Fruit fly (Drosophila melanogaster) whole organism, embryonic: ENCODE data around the gene CG9992.

ENCODE experiments used
- CG10274 ChIP-seq: fragments of 200-800 bp; sonication (Bioruptor generic); optimal IDR thresholded peaks from 3 replicates; lab custom pipeline; 2017; ENCODE audit warnings: missing biosample characterization, mild to moderate bottlenecking, missing genetic modification characterization
- CG10959 ChIP-seq: fragments of 200-800 bp; sonication (Bioruptor generic); IDR thresholded peaks from 2 replicates; pipeline ENCODE4 v1.3.6; 2022; ENCODE audit warnings: missing biosample characterization, missing genetic modification characterization
- CG11456 ChIP-seq: fragments of 200-800 bp; sonication (Bioruptor generic); IDR thresholded peaks from 3 replicates; pipeline ENCODE4 v1.3.6; 2022; ENCODE audit warnings: missing biosample characterization, missing genetic modification characterization
- CG13123 ChIP-seq: fragments of 200-800 bp; sonication (Bioruptor generic); optimal IDR thresholded peaks from 2 replicates; lab custom pipeline; 2016; ENCODE audit warnings: missing biosample characterization, missing genetic modification characterization
- CG13775 ChIP-seq: fragments of 200-800 bp; sonication (Bioruptor generic); optimal IDR thresholded peaks from 3 replicates; lab custom pipeline; 2017; ENCODE audit warnings: missing biosample characterization, mild to moderate bottlenecking, missing genetic modification characterization
- CG14014 ChIP-seq: fragments of 200-800 bp; sonication (Bioruptor generic); IDR thresholded peaks from 2 replicates; pipeline ENCODE4 v1.3.6; 2022; ENCODE audit warnings: missing biosample characterization, missing genetic modification characterization
- CG1603 ChIP-seq: fragments of 200-800 bp; sonication (Bioruptor generic); optimal IDR thresholded peaks from 2 replicates; lab custom pipeline; 2019; ENCODE audit warnings: missing biosample characterization, mild to moderate bottlenecking, missing genetic modification characterization, moderate library complexity
- CG1647 ChIP-seq: fragments of 200-800 bp; sonication (Bioruptor generic); optimal IDR thresholded peaks from 3 replicates; lab custom pipeline; 2016; ENCODE audit warnings: missing biosample characterization, missing genetic modification characterization
- CG18011 ChIP-seq: fragments of 200-800 bp; sonication (Bioruptor generic); optimal IDR thresholded peaks from 2 replicates; lab custom pipeline; 2017; ENCODE audit warnings: missing biosample characterization, missing genetic modification characterization, mild to moderate bottlenecking, moderate library complexity, missing genotype
- CG18262 ChIP-seq: fragments of 200-800 bp; optimal IDR thresholded peaks from 3 replicates; lab custom pipeline; 2019; ENCODE audit warnings: missing biosample characterization, mild to moderate bottlenecking, missing genetic modification characterization, moderate library complexity
- CG18599 ChIP-seq: fragments of 200-800 bp; sonication (Bioruptor generic); optimal IDR thresholded peaks from 3 replicates; lab custom pipeline; 2017; ENCODE audit warnings: missing biosample characterization, missing genetic modification characterization, mild to moderate bottlenecking, moderate library complexity, missing genetic modification reagents
- CG2889 ChIP-seq: fragments of 200-800 bp; sonication (Bioruptor generic); IDR thresholded peaks from 3 replicates; pipeline ENCODE4 v1.3.6; 2022; ENCODE audit warnings: missing biosample characterization, missing genetic modification characterization
- CG31441 ChIP-seq: fragments of 200-800 bp; sonication (Bioruptor generic); IDR thresholded peaks from 2 replicates; pipeline ENCODE4 v1.3.6; 2022; ENCODE audit warnings: missing biosample characterization, missing genetic modification characterization
- CG32772 ChIP-seq: fragments of 200-800 bp; sonication (Bioruptor generic); IDR thresholded peaks from 2 replicates; pipeline ENCODE4 v1.3.6; 2022; ENCODE audit warnings: missing biosample characterization, missing genetic modification characterization
- CG5953 ChIP-seq: fragments of 200-800 bp; sonication (Bioruptor generic); IDR thresholded peaks from 2 replicates; pipeline ENCODE4 v1.3.6; 2022; ENCODE audit warnings: missing biosample characterization, missing genetic modification characterization
- CG6683 ChIP-seq: fragments of 200-800 bp; sonication (Bioruptor generic); optimal IDR thresholded peaks from 2 replicates; lab custom pipeline; 2017; ENCODE audit warnings: missing biosample characterization, mild to moderate bottlenecking, missing genetic modification characterization, missing genetic modification reagents
- CG7271 ChIP-seq: fragments of 200-800 bp; sonication (Bioruptor generic); optimal IDR thresholded peaks from 2 replicates; lab custom pipeline; 2018; ENCODE audit warnings: missing biosample characterization, mild to moderate bottlenecking, missing genetic modification characterization, moderate library complexity
- CG7839 ChIP-seq: fragments of 200-800 bp; sonication (Bioruptor generic); optimal IDR thresholded peaks from 3 replicates; lab custom pipeline; 2018; ENCODE audit warnings: missing biosample characterization, mild to moderate bottlenecking, missing genetic modification characterization, moderate library complexity
- CG9609 ChIP-seq: fragments of 200-800 bp; sonication (Bioruptor generic); optimal IDR thresholded peaks from 3 replicates; lab custom pipeline; 2016; ENCODE audit warnings: missing biosample characterization, missing genetic modification characterization
- CG9932 ChIP-seq: fragments of 200-800 bp; sonication (Bioruptor generic); IDR thresholded peaks from 2 replicates; pipeline ENCODE4 v1.3.6; 2022; ENCODE audit warnings: missing biosample characterization, missing genetic modification characterization
- Camta ChIP-seq: fragments of 200-800 bp; sonication (Bioruptor generic); optimal IDR thresholded peaks from 2 replicates; lab custom pipeline; 2016; ENCODE audit warnings: missing biosample characterization, missing genetic modification characterization
- CoRest ChIP-seq: fragments of 200-800 bp; sonication (Bioruptor generic); optimal IDR thresholded peaks from 3 replicates; lab custom pipeline; 2018; ENCODE audit warnings: missing biosample characterization, mild to moderate bottlenecking, missing genetic modification characterization, moderate library complexity
- D19B ChIP-seq: fragments of 200-800 bp; sonication (Bioruptor generic); optimal IDR thresholded peaks from 2 replicates; lab custom pipeline; 2017; ENCODE audit warnings: missing biosample characterization, mild to moderate bottlenecking, missing genetic modification characterization
- Dad ChIP-seq: fragments of 200-800 bp; sonication (Bioruptor generic); optimal IDR thresholded peaks from 3 replicates; lab custom pipeline; 2016; ENCODE audit warnings: missing biosample characterization, missing genetic modification characterization
- Dip2 ChIP-seq: fragments of 200-800 bp; sonication (Bioruptor generic); IDR thresholded peaks from 2 replicates; pipeline ENCODE4 v1.3.6; 2022; ENCODE audit warnings: missing biosample characterization, missing genetic modification characterization
- Dll ChIP-seq: fragments of 200-800 bp; sonication (Bioruptor generic); IDR thresholded peaks from 4 replicates; pipeline ENCODE4 v1.3.6; 2022; ENCODE audit warnings: missing biosample characterization, missing genetic modification characterization; ENCODE audit not compliant: partially characterized antibody
- Ets65A ChIP-seq: fragments of 200-800 bp; sonication (Bioruptor generic); peaks from one replicate; lab custom pipeline; 2016; ENCODE audit warnings: missing biosample characterization, missing genetic modification characterization
- Fer3 ChIP-seq: fragments of 200-800 bp; sonication (Bioruptor generic); optimal IDR thresholded peaks from 2 replicates; lab custom pipeline; 2018; ENCODE audit warnings: missing biosample characterization, mild to moderate bottlenecking, missing genetic modification characterization, moderate library complexity
- Hey ChIP-seq: fragments of 200-800 bp; sonication (Bioruptor generic); optimal IDR thresholded peaks from 3 replicates; lab custom pipeline; 2018; ENCODE audit warnings: missing biosample characterization, mild to moderate bottlenecking, missing genetic modification characterization
- HmgD ChIP-seq: fragments of 200-800 bp; sonication (Bioruptor generic); optimal IDR thresholded peaks from 3 replicates; lab custom pipeline; 2016; ENCODE audit warnings: missing biosample characterization, missing genetic modification characterization
- Med ChIP-seq: fragments of 200-800 bp; sonication (Bioruptor generic); peaks from one replicate; lab custom pipeline; 2016; ENCODE audit warnings: missing biosample characterization, missing genetic modification characterization, mild to moderate bottlenecking, inconsistent platforms, moderate library complexity
- Mrtf ChIP-seq: fragments of 200-800 bp; sonication (Bioruptor generic); IDR thresholded peaks from 3 replicates; pipeline ENCODE4 v1.3.6; 2022; ENCODE audit warnings: missing biosample characterization, missing genetic modification characterization
- Myb ChIP-seq: fragments of 200-800 bp; sonication (Bioruptor generic); optimal IDR thresholded peaks from 2 replicates; lab custom pipeline; 2016; ENCODE audit warnings: missing biosample characterization, missing genetic modification characterization
- NC2β ChIP-seq: fragments of 200-800 bp; sonication (Bioruptor generic); optimal IDR thresholded peaks from 2 replicates; lab custom pipeline; 2016; ENCODE audit warnings: missing biosample characterization, missing genetic modification characterization
- Opbp ChIP-seq: fragments of 200-800 bp; sonication (Bioruptor generic); IDR thresholded peaks from 3 replicates; pipeline ENCODE4 v1.3.6; 2022; ENCODE audit warnings: missing biosample characterization, missing genetic modification characterization; ENCODE audit not compliant: partially characterized antibody
- PHDP ChIP-seq: fragments of 200-800 bp; sonication (Bioruptor generic); optimal IDR thresholded peaks from 3 replicates; lab custom pipeline; 2018; ENCODE audit warnings: missing biosample characterization, mild to moderate bottlenecking, missing genetic modification characterization, moderate library complexity
- Sox102F ChIP-seq: fragments of 200-800 bp; sonication (Bioruptor generic); optimal IDR thresholded peaks from 2 replicates; lab custom pipeline; 2018; ENCODE audit warnings: missing biosample characterization, mild to moderate bottlenecking, missing genetic modification characterization, moderate library complexity
- Trl ChIP-seq, 3 experiments: fragments of >200 bp in 2 of 3; fragments of 200-800 bp in 1 of 3; sonication (Bioruptor generic) in 1 of 3; optimal IDR thresholded peaks; 2 replicates in 1 of 3; 3 replicates in 2 of 3; lab custom pipeline; 2016 to 2017; ENCODE audit warnings: missing biosample characterization in 1 of 3, missing genetic modification characterization in 1 of 3
- Xbp1 ChIP-seq: fragments of 200-800 bp; sonication (Bioruptor generic); optimal IDR thresholded peaks from 3 replicates; lab custom pipeline; 2016; ENCODE audit warnings: missing biosample characterization, mild to moderate bottlenecking, missing genetic modification characterization
- danr ChIP-seq: fragments of 200-800 bp; sonication (Bioruptor generic); IDR thresholded peaks from 2 replicates; pipeline ENCODE4 v1.3.6; 2022; ENCODE audit warnings: missing biosample characterization, missing genetic modification characterization
- dmrt11E ChIP-seq: fragments of 200-800 bp; sonication (Bioruptor generic); optimal IDR thresholded peaks from 3 replicates; lab custom pipeline; 2018; ENCODE audit warnings: missing biosample characterization, mild to moderate bottlenecking, missing genetic modification characterization, moderate library complexity
- dysf ChIP-seq: fragments of 200-800 bp; sonication (Bioruptor generic); IDR thresholded peaks from 3 replicates; pipeline ENCODE4 v1.3.6; 2022; ENCODE audit warnings: missing biosample characterization, missing genetic modification characterization
- en ChIP-seq: fragments of 200-800 bp; sonication (Bioruptor generic); optimal IDR thresholded peaks from 2 replicates; lab custom pipeline; 2016; ENCODE audit warnings: missing biosample characterization, missing genetic modification characterization
- lov ChIP-seq, 2 experiments: fragments of 200-800 bp in 1 of 2; fragments of >200 bp in 1 of 2; sonication (Bioruptor generic) in 1 of 2; IDR thresholded peaks in 1 of 2; optimal IDR thresholded peaks in 1 of 2; 2 replicates in 1 of 2; 3 replicates in 1 of 2; pipeline versions ENCODE4 v1.3.6 to Lab custom; 2017 to 2022; ENCODE audit warnings: missing biosample characterization in 1 of 2, missing genetic modification characterization in 1 of 2
- onecut ChIP-seq: fragments of 200-800 bp; sonication (Bioruptor generic); IDR thresholded peaks from 2 replicates; pipeline ENCODE4 v1.3.6; 2022; ENCODE audit warnings: missing biosample characterization, missing genetic modification characterization
- otp ChIP-seq: fragments of 200-800 bp; sonication (Bioruptor generic); IDR thresholded peaks from 3 replicates; pipeline ENCODE4, ENCODE4 v1.3.6; 2022; ENCODE audit warnings: missing biosample characterization, missing genetic modification characterization
- peb ChIP-seq: fragments of 200-800 bp; sonication (Bioruptor generic); IDR thresholded peaks from 2 replicates; pipeline ENCODE4 v1.3.6; 2022; ENCODE audit warnings: missing biosample characterization, missing genetic modification characterization
- ranshi ChIP-seq: fragments of 200-800 bp; sonication (Bioruptor generic); IDR thresholded peaks from 2 replicates; pipeline ENCODE4 v1.3.6; 2022; ENCODE audit warnings: missing biosample characterization, missing genetic modification characterization
- ro ChIP-seq: fragments of 200-800 bp; sonication (Bioruptor generic); IDR thresholded peaks from 2 replicates; pipeline ENCODE4 v1.3.6; 2022; ENCODE audit warnings: missing biosample characterization, missing genetic modification characterization
- stc ChIP-seq: fragments of 200-800 bp; sonication (Bioruptor generic); IDR thresholded peaks from 2 replicates; pipeline ENCODE4 v1.3.6; 2022; ENCODE audit warnings: missing biosample characterization, missing genetic modification characterization
- yki ChIP-seq: fragments of >200 bp; optimal IDR thresholded peaks from 3 replicates; lab custom pipeline; 2018

CG9992 gene

dm6 chrX:16391397-16391796 lies 6.7 kb upstream of the CG9992 start, which contains the start of the genes TH1 and mei-41 (continued):
- TF ChIP-seq CG10959 (GFP tag; lab: Robert Waterston, UW) = peak; percentile 93
- TF ChIP-seq NC2β = peak; percentile 27
- peak; percentile 58; the same call in 3 of the 4 replicates for TF ChIP-seq Dll (GFP tag; lab: Robert Waterston, UW)
- peak; percentile 97 for TF ChIP-seq ranshi
- TF ChIP-seq CG1603 (tag; lab: Kevin White, UChicago) = no peak
- peak; percentile 88 for TF ChIP-seq CG5953 (GFP tag; lab: Robert Waterston, UW)
- no peak for TF ChIP-seq Trl (optimal IDR thresholded peaks at IDR 0.05; lab: Kevin White, UChicago)
- peak; percentile 43 for TF ChIP-seq Trl (GFP tag; optimal IDR thresholded peaks at IDR 0.05; lab: Kevin White, UChicago)
- peak; percentile 83 for TF ChIP-seq CG18599
- no peak; the same call in none of the 2 replicates for TF ChIP-seq CG31441 (GFP tag; lab: Robert Waterston, UW)
- peak; percentile 92 for TF ChIP-seq otp (GFP tag; lab: Robert Waterston, UW)
- no peak for TF ChIP-seq D19B (GFP tag; lab: Kevin White, UChicago)
- no peak for TF ChIP-seq Hey (tag; lab: Kevin White, UChicago)
- TF ChIP-seq peb (GFP tag; lab: Robert Waterston, UW) = peak; percentile 94
- TF ChIP-seq CG1647 (GFP tag; lab: Kevin White, UChicago) = peak; percentile 23
- peak; percentile 12 for TF ChIP-seq Myb (GFP tag; lab: Kevin White, UChicago)
- no peak for TF ChIP-seq lov (optimal IDR thresholded peaks at IDR 0.05; lab: Kevin White, UChicago)
- peak; percentile 89 for TF ChIP-seq lov (GFP tag; IDR thresholded peaks at IDR 0.05; lab: Robert Waterston, UW)
- peak; percentile 95 for TF ChIP-seq Ets65A
- TF ChIP-seq PHDP (tag; lab: Kevin White, UChicago) = peak; percentile 89
- TF ChIP-seq danr (GFP tag; lab: Robert Waterston, UW) = peak; percentile 93
- peak; percentile 41 for TF ChIP-seq Camta (GFP tag; lab: Kevin White, UChicago)
- TF ChIP-seq CG18262 = no peak
- TF ChIP-seq Med (GFP tag; lab: Kevin White, UChicago) = peak; percentile 91
- TF ChIP-seq dysf (GFP tag; lab: Robert Waterston, UW) = peak; percentile 96
- TF ChIP-seq dmrt11E (tag; lab: Kevin White, UChicago) = peak; percentile 95
- TF ChIP-seq HmgD = no peak
- peak; percentile 95 for TF ChIP-seq CG11456 (GFP tag; lab: Robert Waterston, UW)
- TF ChIP-seq CG32772 (GFP tag; lab: Robert Waterston, UW) = peak; percentile 96
- TF ChIP-seq CG9609 (GFP tag; lab: Kevin White, UChicago) = peak; percentile 43
- peak; percentile 91 for TF ChIP-seq ro (GFP tag; lab: Robert Waterston, UW)
- TF ChIP-seq Dad = peak; percentile 57
- TF ChIP-seq Opbp (GFP tag; lab: Robert Waterston, UW) = no peak
- no peak for TF ChIP-seq yki (lab: Kevin White, UChicago)
- TF ChIP-seq CG7839 (tag; lab: Kevin White, UChicago) = peak; percentile 96
- TF ChIP-seq Mrtf (GFP tag; lab: Robert Waterston, UW) = peak; percentile 93
- peak; percentile 54 for TF ChIP-seq CG6683 (GFP tag; lab: Kevin White, UChicago)
- peak; percentile 93 for TF ChIP-seq Sox102F
- TF ChIP-seq CoRest (tag; lab: Kevin White, UChicago) = peak; percentile 96
- TF ChIP-seq stc (GFP tag; lab: Robert Waterston, UW) = peak; percentile 89
- 0 out of 2 replicates have a peak, but pooled peaks have one; percentile 40 for TF ChIP-seq Dip2
- TF ChIP-seq CG14014 (GFP tag; lab: Robert Waterston, UW) = peak; percentile 96
- peak; percentile 76 for TF ChIP-seq onecut (GFP tag; lab: Robert Waterston, UW)
- peak; percentile 88 for TF ChIP-seq Fer3 (tag; lab: Kevin White, UChicago)
- peak; percentile 19 for TF ChIP-seq CG10274
- no peak for TF ChIP-seq en
- TF ChIP-seq CG7271 (tag; lab: Kevin White, UChicago) = peak; percentile 75
- peak; percentile 90 for TF ChIP-seq CG13775 (GFP tag; lab: Kevin White, UChicago)
- peak; percentile 94 for TF ChIP-seq CG9932 (GFP tag; lab: Robert Waterston, UW)
- TF ChIP-seq Xbp1 (GFP tag; lab: Kevin White, UChicago) = peak; percentile 89
- peak; percentile 46 for TF ChIP-seq CG18011 (GFP tag; lab: Kevin White, UChicago)
- TF ChIP-seq CG2889 (GFP tag; lab: Robert Waterston, UW) = peak; percentile 91
- no peak for TF ChIP-seq CG13123 (GFP tag; lab: Kevin White, UChicago)
